Fruit fly (Drosophila melanogaster) whole organism, embryonic: ENCODE measurements around the gene CG34041.

Experiments
- B-H1 ChIP-seq: fragments of 200-800 bp; sonication (Bioruptor generic); IDR thresholded peaks from 3 replicates; pipeline ENCODE4 v1.3.6; 2022; ENCODE audit warnings: missing biosample characterization, missing genetic modification characterization
- BtbVII ChIP-seq: fragments of 200-800 bp; sonication (Bioruptor generic); optimal IDR thresholded peaks from 3 replicates; lab custom pipeline; 2017; ENCODE audit warnings: missing biosample characterization, mild to moderate bottlenecking, missing genetic modification characterization
- Bteb2 ChIP-seq: fragments of 200-800 bp; sonication (Bioruptor generic); optimal IDR thresholded peaks from 2 replicates; lab custom pipeline; 2016; ENCODE audit warnings: missing biosample characterization, missing genetic modification characterization
- CG1024 ChIP-seq: fragments of 200-800 bp; sonication (Bioruptor generic); IDR thresholded peaks from 2 replicates; pipeline ENCODE4 v1.3.6; 2022; ENCODE audit warnings: missing biosample characterization, missing genetic modification characterization
- CG10274 ChIP-seq: fragments of 200-800 bp; sonication (Bioruptor generic); optimal IDR thresholded peaks from 3 replicates; lab custom pipeline; 2017; ENCODE audit warnings: missing biosample characterization, mild to moderate bottlenecking, missing genetic modification characterization
- CG10366 ChIP-seq: fragments of 200-800 bp; sonication (Bioruptor generic); IDR thresholded peaks from 2 replicates; pipeline ENCODE4 v1.3.6; 2022; ENCODE audit warnings: missing biosample characterization, missing genetic modification characterization
- CG10565 ChIP-seq: fragments of 200-800 bp; sonication (Bioruptor generic); optimal IDR thresholded peaks from 3 replicates; lab custom pipeline; 2016; ENCODE audit warnings: missing biosample characterization, mild to moderate bottlenecking, missing genetic modification characterization
- CG11723 ChIP-seq: fragments of 200-800 bp; sonication (Bioruptor generic); optimal IDR thresholded peaks from 2 replicates; lab custom pipeline; 2017; ENCODE audit warnings: missing biosample characterization, mild to moderate bottlenecking, missing genetic modification characterization
- CG12071 ChIP-seq: fragments of 200-800 bp; sonication (Bioruptor generic); optimal IDR thresholded peaks from 3 replicates; lab custom pipeline; 2018; ENCODE audit warnings: missing biosample characterization, mild to moderate bottlenecking, missing genetic modification characterization
- CG1233 ChIP-seq: fragments of 200-800 bp; sonication (Bioruptor generic); optimal IDR thresholded peaks from 4 replicates; lab custom pipeline; 2018; ENCODE audit warnings: missing biosample characterization, mild to moderate bottlenecking, missing genetic modification characterization
- CG13424 ChIP-seq: fragments of 200-800 bp; sonication (Bioruptor generic); optimal IDR thresholded peaks from 2 replicates; lab custom pipeline; 2019; ENCODE audit warnings: missing biosample characterization, mild to moderate bottlenecking, missing genetic modification characterization, moderate library complexity
- CG13624 ChIP-seq: fragments of 200-800 bp; sonication (Bioruptor generic); optimal IDR thresholded peaks from 2 replicates; lab custom pipeline; 2016; ENCODE audit warnings: missing biosample characterization, missing genetic modification characterization
- CG14710 ChIP-seq: fragments of 200-800 bp; sonication (Bioruptor generic); optimal IDR thresholded peaks from 3 replicates; lab custom pipeline; 2019; ENCODE audit warnings: missing biosample characterization, mild to moderate bottlenecking, missing genetic modification characterization, moderate library complexity
- CG15011 ChIP-seq: fragments of 200-800 bp; sonication (Bioruptor generic); optimal IDR thresholded peaks from 3 replicates; lab custom pipeline; 2018; ENCODE audit warnings: missing biosample characterization, mild to moderate bottlenecking, missing genetic modification characterization
- CG1602 ChIP-seq: fragments of 200-800 bp; sonication (Bioruptor generic); optimal IDR thresholded peaks from 3 replicates; lab custom pipeline; 2016; ENCODE audit warnings: missing biosample characterization, missing genetic modification characterization
- CG16779 ChIP-seq: fragments of 200-800 bp; sonication (Bioruptor generic); IDR thresholded peaks from 2 replicates; pipeline ENCODE4 v1.3.6; 2022; ENCODE audit warnings: missing biosample characterization, missing genetic modification characterization
- CG2889 ChIP-seq: fragments of 200-800 bp; sonication (Bioruptor generic); IDR thresholded peaks from 3 replicates; pipeline ENCODE4 v1.3.6; 2022; ENCODE audit warnings: missing biosample characterization, missing genetic modification characterization
- CG32767 ChIP-seq: fragments of 200-800 bp; sonication (Bioruptor generic); IDR thresholded peaks from 2 replicates; pipeline ENCODE4 v1.3.6; 2022; ENCODE audit warnings: missing biosample characterization, missing genetic modification characterization
- CG34224 ChIP-seq: fragments of 200-800 bp; sonication (Bioruptor generic); IDR thresholded peaks from 3 replicates; pipeline ENCODE4 v1.3.6; 2022; ENCODE audit warnings: missing biosample characterization, missing genetic modification characterization; ENCODE audit not compliant: partially characterized antibody
- CG4404 ChIP-seq: fragments of 200-800 bp; sonication (Bioruptor generic); IDR thresholded peaks from 2 replicates; pipeline ENCODE4 v1.3.6; 2022; ENCODE audit warnings: missing biosample characterization, missing genetic modification characterization
- CG4424 ChIP-seq: fragments of 200-800 bp; sonication (Bioruptor generic); optimal IDR thresholded peaks from 3 replicates; lab custom pipeline; 2016; ENCODE audit warnings: missing biosample characterization, missing genetic modification characterization
- CG7745 ChIP-seq: fragments of 200-800 bp; sonication (Bioruptor generic); optimal IDR thresholded peaks from 2 replicates; lab custom pipeline; 2018; ENCODE audit warnings: missing biosample characterization, mild to moderate bottlenecking, missing genetic modification characterization, moderate library complexity
- CG9932 ChIP-seq: fragments of 200-800 bp; sonication (Bioruptor generic); IDR thresholded peaks from 2 replicates; pipeline ENCODE4 v1.3.6; 2022; ENCODE audit warnings: missing biosample characterization, missing genetic modification characterization
- D19B ChIP-seq: fragments of 200-800 bp; sonication (Bioruptor generic); optimal IDR thresholded peaks from 2 replicates; lab custom pipeline; 2017; ENCODE audit warnings: missing biosample characterization, mild to moderate bottlenecking, missing genetic modification characterization
- E2f2 ChIP-seq: fragments of 200-800 bp; sonication (Bioruptor generic); IDR thresholded peaks from 2 replicates; pipeline ENCODE4 v1.3.6; 2022; ENCODE audit warnings: missing biosample characterization, missing genetic modification characterization
- Eip74EF ChIP-seq, 2 experiments: fragments of 200-800 bp in 1 of 2; fragments of >200 bp in 1 of 2; sonication (Bioruptor generic) in 1 of 2; optimal IDR thresholded peaks; 2 replicates each; lab custom pipeline; 2017 to 2019; ENCODE audit warnings: missing biosample characterization in 2 of 2, missing genetic modification characterization in 2 of 2, mild to moderate bottlenecking in 1 of 2, moderate library complexity in 1 of 2
- Fer3 ChIP-seq: fragments of 200-800 bp; sonication (Bioruptor generic); optimal IDR thresholded peaks from 2 replicates; lab custom pipeline; 2018; ENCODE audit warnings: missing biosample characterization, mild to moderate bottlenecking, missing genetic modification characterization, moderate library complexity
- Gug ChIP-seq: fragments of 200-800 bp; sonication (Bioruptor generic); IDR thresholded peaks from 4 replicates; pipeline ENCODE4 v1.3.6; 2022; ENCODE audit warnings: missing biosample characterization, missing genetic modification characterization
- Myb ChIP-seq: fragments of 200-800 bp; sonication (Bioruptor generic); optimal IDR thresholded peaks from 2 replicates; lab custom pipeline; 2016; ENCODE audit warnings: missing biosample characterization, missing genetic modification characterization
- NFAT ChIP-seq: fragments of 200-800 bp; sonication (Bioruptor generic); IDR thresholded peaks from 2 replicates; pipeline ENCODE4 v1.3.6; 2022; ENCODE audit warnings: missing biosample characterization, missing genetic modification characterization
- Neu2 ChIP-seq: fragments of 200-800 bp; sonication (Bioruptor generic); optimal IDR thresholded peaks from 3 replicates; lab custom pipeline; 2016; ENCODE audit warnings: missing biosample characterization, missing genetic modification characterization, borderline replicate concordance
- NfI ChIP-seq: fragments of 200-800 bp; sonication (Bioruptor generic); optimal IDR thresholded peaks from 3 replicates; lab custom pipeline; 2018; ENCODE audit warnings: missing biosample characterization, mild to moderate bottlenecking, missing genetic modification characterization, moderate library complexity
- abd-A ChIP-seq: fragments of 200-800 bp; sonication (Bioruptor generic); optimal IDR thresholded peaks from 3 replicates; lab custom pipeline; 2019; ENCODE audit warnings: missing biosample characterization, mild to moderate bottlenecking, missing genetic modification characterization, moderate library complexity
- ac ChIP-seq: fragments of 200-800 bp; sonication (Bioruptor generic); optimal IDR thresholded peaks from 3 replicates; lab custom pipeline; 2017; ENCODE audit warnings: missing biosample characterization, mild to moderate bottlenecking, missing genetic modification characterization
- az2 ChIP-seq: fragments of 200-800 bp; sonication (Bioruptor generic); optimal IDR thresholded peaks from 3 replicates; lab custom pipeline; 2016; ENCODE audit warnings: missing biosample characterization, missing genetic modification characterization
- bcd ChIP-seq: fragments of 200-800 bp; sonication (Bioruptor generic); optimal IDR thresholded peaks from 2 replicates; lab custom pipeline; 2017; ENCODE audit warnings: missing biosample characterization, mild to moderate bottlenecking, missing genetic modification characterization
- cato ChIP-seq: fragments of 200-800 bp; sonication (Bioruptor generic); optimal IDR thresholded peaks from 2 replicates; lab custom pipeline; 2016; ENCODE audit warnings: missing biosample characterization, missing genetic modification characterization, borderline replicate concordance
- ci ChIP-seq: fragments of 200-800 bp; sonication (Bioruptor generic); IDR thresholded peaks from 3 replicates; pipeline ENCODE4 v1.3.6; 2022; ENCODE audit warnings: missing biosample characterization, missing genetic modification characterization
- eve ChIP-seq, 2 experiments: fragments of >200 bp; optimal IDR thresholded peaks; 2 replicates each; lab custom pipeline; 2017; ENCODE audit warnings: missing biosample characterization in 2 of 2, missing genetic modification characterization in 2 of 2
- ewg ChIP-seq: fragments of 200-800 bp; sonication (Bioruptor generic); optimal IDR thresholded peaks from 3 replicates; lab custom pipeline; 2017; ENCODE audit warnings: mild to moderate bottlenecking, missing biosample characterization, missing genetic modification reagents, missing genetic modification characterization
- fd102C ChIP-seq: fragments of 200-800 bp; sonication (Bioruptor generic); optimal IDR thresholded peaks from 2 replicates; lab custom pipeline; 2018; ENCODE audit warnings: missing biosample characterization, mild to moderate bottlenecking, missing genetic modification characterization, moderate library complexity
- fru ChIP-seq: fragments of >200 bp; optimal IDR thresholded peaks from 2 replicates; lab custom pipeline; 2017
- gcm ChIP-seq: fragments of 200-800 bp; sonication (Bioruptor generic); optimal IDR thresholded peaks from 2 replicates; lab custom pipeline; 2019; ENCODE audit warnings: missing biosample characterization, mild to moderate bottlenecking, missing genetic modification characterization, moderate library complexity
- gcm2 ChIP-seq: fragments of 200-800 bp; sonication (Bioruptor generic); optimal IDR thresholded peaks from 2 replicates; lab custom pipeline; 2016; ENCODE audit warnings: missing biosample characterization, missing genetic modification characterization
- kah ChIP-seq: fragments of 200-800 bp; sonication (Bioruptor generic); optimal IDR thresholded peaks from 2 replicates; lab custom pipeline; 2018; ENCODE audit warnings: missing biosample characterization, mild to moderate bottlenecking, missing genetic modification characterization
- lbe ChIP-seq: fragments of 200-800 bp; sonication (Bioruptor generic); optimal IDR thresholded peaks from 2 replicates; lab custom pipeline; 2016; ENCODE audit warnings: missing biosample characterization, mild to moderate bottlenecking, missing genetic modification characterization
- nerfin-2 ChIP-seq: fragments of 200-800 bp; sonication (Bioruptor generic); IDR thresholded peaks from 2 replicates; pipeline ENCODE4 v1.3.6; 2022; ENCODE audit warnings: missing biosample characterization, missing genetic modification characterization; ENCODE audit not compliant: partially characterized antibody
- onecut ChIP-seq: fragments of 200-800 bp; sonication (Bioruptor generic); IDR thresholded peaks from 2 replicates; pipeline ENCODE4 v1.3.6; 2022; ENCODE audit warnings: missing biosample characterization, missing genetic modification characterization
- pum ChIP-seq: fragments of 200-800 bp; sonication (Bioruptor generic); optimal IDR thresholded peaks from 2 replicates; lab custom pipeline; 2016; ENCODE audit warnings: missing biosample characterization, missing genetic modification characterization
- vnd ChIP-seq: fragments of 200-800 bp; sonication (Bioruptor generic); IDR thresholded peaks from 3 replicates; pipeline ENCODE4 v1.3.6; 2022; ENCODE audit warnings: missing biosample characterization, missing genetic modification characterization; ENCODE audit not compliant: partially characterized antibody

The CG34041 gene

dm6 chr3R:30459066-30459935, 48.5 kb upstream of the CG34041 start, which contains the start of the genes CG2224 and CDase (continued):
- TF ChIP-seq Myb (GFP tag; lab: Kevin White, UChicago) (peak; percentile 96), NFAT (GFP tag; lab: Robert Waterston, UW) (no peak), gcm (GFP tag; lab: Kevin White, UChicago) (no peak), Bteb2 (GFP tag; lab: Kevin White, UChicago) (no peak), nerfin-2 (peak; percentile 87), bcd (no peak), pum (GFP tag; lab: Kevin White, UChicago) (no peak), az2 (no peak), abd-A (tag; lab: Kevin White, UChicago) (no peak), onecut (GFP tag; lab: Robert Waterston, UW) (no peak), CG1233 (no peak), ewg (GFP tag; lab: Kevin White, UChicago) (no peak), E2f2 (peak; percentile 84), kah (GFP tag; lab: Kevin White, UChicago) (no peak), cato (GFP tag; lab: Kevin White, UChicago) (no peak), gcm2 (no peak), NfI (no peak), CG32767 (GFP tag; lab: Robert Waterston, UW) (no peak), vnd (GFP tag; lab: Robert Waterston, UW) (peak; percentile 86), eve (GFP tag; optimal IDR thresholded peaks at IDR 0.05; lab: Kevin White, UChicago) (no peak), fru (lab: Kevin White, UChicago) (no peak), CG9932 (GFP tag; lab: Robert Waterston, UW) (no peak), CG13624 (GFP tag; lab: Kevin White, UChicago) (no peak), ac (no peak), ci (GFP tag; lab: Robert Waterston, UW) (no peak), B-H1 (no peak), CG1602 (GFP tag; lab: Kevin White, UChicago) (no peak), CG10565 (GFP tag; lab: Kevin White, UChicago) (no peak), CG12071 (GFP tag; lab: Kevin White, UChicago) (no peak), BtbVII (GFP tag; lab: Kevin White, UChicago) (no peak), CG10366 (GFP tag; lab: Robert Waterston, UW) (no peak), CG34224 (peak; percentile 98), D19B (no peak), CG4404 (GFP tag; lab: Robert Waterston, UW) (no peak), Eip74EF (GFP tag; optimal IDR thresholded peaks at IDR 0.05; lab: Kevin White, UChicago) (no peak), CG11723 (GFP tag; lab: Kevin White, UChicago) (no peak), fd102C (no peak), CG13424 (tag; lab: Kevin White, UChicago) (no peak), CG7745 (tag; lab: Kevin White, UChicago) (no peak), CG10274 (GFP tag; lab: Kevin White, UChicago) (no peak), CG2889 (GFP tag; lab: Robert Waterston, UW) (no peak), CG4424 (GFP tag; lab: Kevin White, UChicago) (no peak), CG15011 (no peak), CG1024 (GFP tag; lab: Robert Waterston, UW) (no peak), lbe (GFP tag; lab: Kevin White, UChicago) (no peak), CG14710 (no peak), Gug (GFP tag; lab: Robert Waterston, UW) (no peak), Fer3 (tag; lab: Kevin White, UChicago) (no peak), Neu2 (GFP tag; lab: Kevin White, UChicago) (no peak), CG16779 (GFP tag; lab: Robert Waterston, UW) (no peak)
